Worm (Caenorhabditis elegans): ENCODE data around the gene Y80D3A.8.

The Y80D3A.8 gene

ce11 chrV:18967479-18968056 lies 27.1 kb downstream of the Y80D3A.8 start, which contains the start of gene Y39B6A.43 (continued):
- TF ChIP-seq lim-6 (tag; optimal IDR thresholded peaks at IDR 0.05) (no peak), rnt-1 (tag; optimal IDR thresholded peaks at IDR 0.05) (peak; percentile 79), pag-3 (tag; optimal IDR thresholded peaks at IDR 0.05; ENCODE audit: borderline replicate concordance) (no peak), npax-4 (tag; optimal IDR thresholded peaks at IDR 0.05) (no peak), ref-2 (tag; optimal IDR thresholded peaks at IDR 0.05) (peak; percentile 72), mec-3 (tag; optimal IDR thresholded peaks at IDR 0.05; ENCODE audit: borderline replicate concordance) (no peak), pha-2 (tag; optimal IDR thresholded peaks at IDR 0.05) (peak; percentile 81), sdc-2 (tag; optimal IDR thresholded peaks at IDR 0.05) (no peak), unc-86 (tag; optimal IDR thresholded peaks at IDR 0.05) (peak; percentile 68), ceh-14 (tag; optimal IDR thresholded peaks at IDR 0.05) (peak; percentile 16), pat-9 (tag; optimal IDR thresholded peaks at IDR 0.05) (no peak), unc-42 (tag; optimal IDR thresholded peaks at IDR 0.05) (peak; percentile 63), Y22D7AL.16 (tag; optimal IDR thresholded peaks at IDR 0.05) (no peak), ceh-19 (GFP tag; optimal IDR thresholded peaks at IDR 0.05) (no peak), sox-4 (tag; optimal IDR thresholded peaks at IDR 0.05) (no peak), ceh-9 (tag; optimal IDR thresholded peaks at IDR 0.05) (no peak), T23F11.4 (GFP tag; optimal IDR thresholded peaks at IDR 0.05) (no peak), eyg-1 (tag; optimal IDR thresholded peaks at IDR 0.05) (no peak), tbx-7 (tag; optimal IDR thresholded peaks at IDR 0.05) (peak; percentile 13), fax-1 (tag; optimal IDR thresholded peaks at IDR 0.05) (no peak), sox-2 (GFP tag; IDR thresholded peaks at IDR 0.05) (no peak), pros-1 (tag; optimal IDR thresholded peaks at IDR 0.05) (peak; percentile 35), pax-1 (tag; optimal IDR thresholded peaks at IDR 0.05) (peak; percentile 88), unc-55 (GFP tag; optimal IDR thresholded peaks at IDR 0.05) (peak; percentile 25), fkh-6 (tag; optimal IDR thresholded peaks at IDR 0.05) (no peak), madf-2 (tag; optimal IDR thresholded peaks at IDR 0.05) (peak; percentile 15), hlh-8 (tag; optimal IDR thresholded peaks at IDR 0.05) (no peak), K02D7.2 (tag; optimal IDR thresholded peaks at IDR 0.05) (no peak), hlh-30 (tag; optimal IDR thresholded peaks at IDR 0.05; ENCODE audit: insufficient read depth) (peak; percentile 52), pha-4 (tag; optimal IDR thresholded peaks at IDR 0.05) (no peak)

- TF ChIP-seq tbx-2 (tag; optimal IDR thresholded peaks at IDR 0.05) (no peak), mec-3 (tag; optimal IDR thresholded peaks at IDR 0.05; ENCODE audit: borderline replicate concordance) (no peak), pag-3 (tag; optimal IDR thresholded peaks at IDR 0.05; ENCODE audit: borderline replicate concordance) (no peak), hlh-8 (tag; optimal IDR thresholded peaks at IDR 0.05) (no peak), pros-1 (tag; optimal IDR thresholded peaks at IDR 0.05) (no peak), ama-1 (optimal IDR thresholded peaks at IDR 0.05) (no peak), pax-1 (tag; optimal IDR thresholded peaks at IDR 0.05) (no peak), hlh-13 (GFP tag; optimal IDR thresholded peaks at IDR 0.05) (no peak), madf-2 (tag; optimal IDR thresholded peaks at IDR 0.05) (no peak), T23F11.4 (GFP tag; optimal IDR thresholded peaks at IDR 0.05) (no peak), ztf-16 (tag; optimal IDR thresholded peaks at IDR 0.05) (no peak), ceh-22 (tag; optimal IDR thresholded peaks at IDR 0.05) (no peak), ceh-9 (tag; optimal IDR thresholded peaks at IDR 0.05) (no peak), dmd-4 (tag; optimal IDR thresholded peaks at IDR 0.05; ENCODE audit: borderline replicate concordance) (no peak), ceh-30 (tag; optimal IDR thresholded peaks at IDR 0.05) (no peak)
These were observed 29.2 kb downstream of the Y80D3A.8 start, which contains the start of gene Y39B6A.42 for ce11 chrV:18969590-18970105. Gene Y39B6A.42 (minus strand): TSS chrV:18969640.

ce11 chrV:18976539-18976938 lies 36.1 kb downstream of the Y80D3A.8 start:
- TF ChIP-seq pha-2 (tag; optimal IDR thresholded peaks at IDR 0.05) (no peak), C38D4.7 (GFP tag; optimal IDR thresholded peaks at IDR 0.05) (no peak), unc-55 (GFP tag; optimal IDR thresholded peaks at IDR 0.05) (no peak), ztf-16 (tag; optimal IDR thresholded peaks at IDR 0.05) (no peak), K02D7.2 (tag; optimal IDR thresholded peaks at IDR 0.05) (no peak), nfya-1 (tag; optimal IDR thresholded peaks at IDR 0.05) (no peak), ceh-9 (tag; optimal IDR thresholded peaks at IDR 0.05) (no peak), ceh-30 (tag; optimal IDR thresholded peaks at IDR 0.05) (no peak), tbx-7 (tag; optimal IDR thresholded peaks at IDR 0.05) (no peak), hlh-6 (tag; optimal IDR thresholded peaks at IDR 0.05) (no peak), ceh-24 (tag; optimal IDR thresholded peaks at IDR 0.05) (no peak), odd-2 (tag; optimal IDR thresholded peaks at IDR 0.05) (no peak), tbx-2 (tag; optimal IDR thresholded peaks at IDR 0.05) (no peak)
